Fruit fly (Drosophila melanogaster): ENCODE measurements around the gene odd.

odd gene

DNA sequence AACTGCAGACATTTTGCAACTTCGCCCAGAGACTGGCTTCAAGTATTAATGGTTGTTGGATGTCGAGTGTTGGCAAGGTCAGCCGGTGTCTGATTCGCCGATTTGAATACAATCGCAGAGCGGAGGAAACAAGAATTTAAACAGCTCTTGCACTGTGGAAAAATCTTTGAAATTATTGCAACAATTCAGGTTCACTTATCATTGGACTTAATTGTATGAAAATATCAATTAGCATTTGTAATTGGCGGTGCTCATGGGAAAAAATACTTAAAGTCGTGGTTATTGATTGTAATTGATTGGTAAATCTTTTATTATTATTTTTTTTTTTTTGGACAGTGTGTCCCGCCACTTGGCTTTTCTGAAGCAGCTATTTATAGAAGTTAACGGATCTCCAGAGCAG lies 22.9 kb upstream of the odd start (continued):
- TF ChIP-seq Smox (GFP tag; optimal IDR thresholded peaks at IDR 0.05) (peak; percentile 71), CG6163 (GFP tag; IDR thresholded peaks at IDR 0.05) (peak; percentile 87), Eip75B (GFP tag; optimal IDR thresholded peaks at IDR 0.05) (peak; percentile 86), lz (GFP tag; optimal IDR thresholded peaks at IDR 0.05) (peak; percentile 71), fd59A (GFP tag; optimal IDR thresholded peaks at IDR 0.05) (peak; percentile 75), fd85E (GFP tag; optimal IDR thresholded peaks at IDR 0.05) (no peak), fkh (GFP tag; optimal IDR thresholded peaks at IDR 0.05) (no peak), CG3032 (tag; optimal IDR thresholded peaks at IDR 0.05) (peak; percentile 75), CG31627 (GFP tag; optimal IDR thresholded peaks at IDR 0.05) (peak; percentile 72), Hr38 (GFP tag; optimal IDR thresholded peaks at IDR 0.05) (no peak), CG3919 (GFP tag; optimal IDR thresholded peaks at IDR 0.05) (peak; percentile 87), topi (GFP tag; optimal IDR thresholded peaks at IDR 0.05) (peak; percentile 83), spab (GFP tag; optimal IDR thresholded peaks at IDR 0.05) (peak; percentile 78), esn (GFP tag; optimal IDR thresholded peaks at IDR 0.05) (peak; percentile 79), CG7368 (GFP tag; optimal IDR thresholded peaks at IDR 0.05) (peak; percentile 65), CG11762 (GFP tag; optimal IDR thresholded peaks at IDR 0.05; ENCODE audit: insufficient read depth) (peak; percentile 74)

dm6 chr2L:3628819-3629218 lies 22.3 kb upstream of the odd start:
- TF ChIP-seq Eip78C (GFP tag) (peak; percentile 25), CG32006 (GFP tag; optimal IDR thresholded peaks at IDR 0.05) (no peak), CG3919 (GFP tag; optimal IDR thresholded peaks at IDR 0.05) (no peak), CG16779 (tag; optimal IDR thresholded peaks at IDR 0.05) (no peak), CG31627 (GFP tag; optimal IDR thresholded peaks at IDR 0.05) (no peak), CG6792 (GFP tag; optimal IDR thresholded peaks at IDR 0.05) (no peak), esn (GFP tag; optimal IDR thresholded peaks at IDR 0.05) (no peak), eg (GFP tag; IDR thresholded peaks at IDR 0.05) (peak; percentile 29; the same call in 1 of the 3 replicates), fd59A (GFP tag; optimal IDR thresholded peaks at IDR 0.05) (no peak), CG8632 (GFP tag; optimal IDR thresholded peaks at IDR 0.05) (no peak), CG11762 (GFP tag; optimal IDR thresholded peaks at IDR 0.05; ENCODE audit: insufficient read depth) (no peak), Sox14 (GFP tag; optimal IDR thresholded peaks at IDR 0.05) (no peak), Sox15 (GFP tag; optimal IDR thresholded peaks at IDR 0.05) (no peak), fkh (GFP tag; optimal IDR thresholded peaks at IDR 0.05) (peak; percentile 93), salr (GFP tag; optimal IDR thresholded peaks at IDR 0.05) (no peak), topi (GFP tag; optimal IDR thresholded peaks at IDR 0.05) (no peak), Hr38 (GFP tag; optimal IDR thresholded peaks at IDR 0.05) (no peak), vri (GFP tag; optimal IDR thresholded peaks at IDR 0.05) (peak; percentile 27)

- TF ChIP-seq CG9139 (GFP tag; optimal IDR thresholded peaks at IDR 0.05) (no peak), CG3032 (tag; optimal IDR thresholded peaks at IDR 0.05) (no peak), Hr4 (GFP tag; optimal IDR thresholded peaks at IDR 0.05) (peak; percentile 61), Eip93F (GFP tag; optimal IDR thresholded peaks at IDR 0.05) (no peak), CG15336 (GFP tag; IDR thresholded peaks at IDR 0.05) (peak; percentile 67), CG10669 (GFP tag; optimal IDR thresholded peaks at IDR 0.05) (no peak), CG7368 (GFP tag; optimal IDR thresholded peaks at IDR 0.05) (no peak), vri (GFP tag; optimal IDR thresholded peaks at IDR 0.05) (no peak), Eip78C (GFP tag) (peak; percentile 68), esn (GFP tag; optimal IDR thresholded peaks at IDR 0.05) (no peak), svp (GFP tag) (no peak), salr (GFP tag; optimal IDR thresholded peaks at IDR 0.05) (no peak), fd85E (GFP tag; optimal IDR thresholded peaks at IDR 0.05) (no peak), acj6 (GFP tag; optimal IDR thresholded peaks at IDR 0.05) (peak; percentile 44), Sox15 (GFP tag; optimal IDR thresholded peaks at IDR 0.05) (no peak), ss (GFP tag; optimal IDR thresholded peaks at IDR 0.05) (no peak), CG11762 (GFP tag; optimal IDR thresholded peaks at IDR 0.05; ENCODE audit: insufficient read depth) (no peak), CG11294 (GFP tag; IDR thresholded peaks at IDR 0.05) (no peak), eg (GFP tag; IDR thresholded peaks at IDR 0.05) (peak; percentile 83), Lpt (GFP tag; optimal IDR thresholded peaks at IDR 0.05) (no peak), CG6854 (GFP tag; optimal IDR thresholded peaks at IDR 0.05) (no peak), CG6808 (GFP tag; optimal IDR thresholded peaks at IDR 0.05) (no peak), CG6163 (GFP tag; IDR thresholded peaks at IDR 0.05) (peak; percentile 52; the same call in 1 of the 3 replicates), Sox102F (GFP tag; optimal IDR thresholded peaks at IDR 0.05) (no peak), Ets96B (tag; optimal IDR thresholded peaks at IDR 0.05) (no peak), dac (GFP tag; optimal IDR thresholded peaks at IDR 0.05) (peak; percentile 12), dsx (GFP tag; optimal IDR thresholded peaks at IDR 0.05; ENCODE audit: poor library complexity, severe bottlenecking) (no peak), CG8319 (GFP tag; optimal IDR thresholded peaks at IDR 0.05) (no peak), Smox (GFP tag; optimal IDR thresholded peaks at IDR 0.05) (no peak), CG11902 (GFP tag; optimal IDR thresholded peaks at IDR 0.05) (no peak), CG6792 (GFP tag; optimal IDR thresholded peaks at IDR 0.05) (no peak), CG32006 (GFP tag; optimal IDR thresholded peaks at IDR 0.05) (peak; percentile 76), CG16779 (tag; optimal IDR thresholded peaks at IDR 0.05) (no peak), CG10631 (GFP tag; optimal IDR thresholded peaks at IDR 0.05) (no peak), topi (GFP tag; optimal IDR thresholded peaks at IDR 0.05) (no peak)
Observed at dm6 chr2L:3624784-3625183, 18.2 kb upstream of the odd start.
